Fruit fly (Drosophila melanogaster) whole organism, wandering third instar larva: Measurements from ENCODE around the gene Nipsnap.

Source experiments
- Abd-B ChIP-seq: fragments of >200 bp; optimal IDR thresholded peaks from 2 replicates; lab custom pipeline; 2017; ENCODE audit warnings: missing biosample characterization, missing genetic modification characterization
- CG32264 ChIP-seq: fragments of 200-800 bp; sonication (Bioruptor generic); optimal IDR thresholded peaks from 2 replicates; lab custom pipeline; 2016; ENCODE audit warnings: missing biosample characterization, missing genetic modification characterization
- CG9705 ChIP-seq: fragments of 200-800 bp; sonication (Bioruptor generic); optimal IDR thresholded peaks from 2 replicates; lab custom pipeline; 2018; ENCODE audit warnings: missing biosample characterization, mild to moderate bottlenecking, missing genetic modification characterization
- Dfd ChIP-seq: fragments of >200 bp; optimal IDR thresholded peaks from 2 replicates; lab custom pipeline; 2017; ENCODE audit warnings: missing biosample characterization, missing genetic modification characterization
- Dif ChIP-seq: fragments of 200-275, 200-300 bp; sonication (Bioruptor generic); optimal IDR thresholded peaks from 2 replicates; lab custom pipeline; 2018; ENCODE audit warnings: missing biosample characterization, missing genetic modification characterization; ENCODE audit not compliant: partially characterized antibody
- GATAd ChIP-seq: sonication (Bioruptor generic); optimal IDR thresholded peaks from 2 replicates; lab custom pipeline; 2016; ENCODE audit warnings: missing biosample characterization, missing genetic modification characterization
- HLH106 ChIP-seq: fragments of 200-800 bp; optimal IDR thresholded peaks from 3 replicates; lab custom pipeline; 2019; ENCODE audit warnings: missing biosample characterization, mild to moderate bottlenecking, missing genetic modification characterization, moderate library complexity
- Hnf4 ChIP-seq: fragments of 200-800 bp; sonication (Bioruptor generic); optimal IDR thresholded peaks from 2 replicates; lab custom pipeline; 2016; ENCODE audit warnings: missing biosample characterization, mild to moderate bottlenecking, missing genetic modification characterization
- Hr78 ChIP-seq: fragments of >200 bp; optimal IDR thresholded peaks from 2 replicates; lab custom pipeline; 2017; ENCODE audit warnings: missing biosample characterization, missing genetic modification characterization
- Hr83 ChIP-seq: fragments of 200-300 bp; sonication (Bioruptor generic); optimal IDR thresholded peaks from 2 replicates; lab custom pipeline; 2016; ENCODE audit warnings: missing biosample characterization, mild to moderate bottlenecking, missing genetic modification characterization, moderate library complexity; ENCODE audit not compliant: poor library complexity, severe bottlenecking
- Jra ChIP-seq: sonication (Bioruptor generic); optimal IDR thresholded peaks from 2 replicates; lab custom pipeline; 2016; ENCODE audit warnings: missing biosample characterization, missing genetic modification characterization
- Mio ChIP-seq: sonication (Bioruptor generic); optimal IDR thresholded peaks from 2 replicates; lab custom pipeline; 2016; ENCODE audit warnings: missing biosample characterization, missing genetic modification characterization
- Myc ChIP-seq: fragments of >200 bp; optimal IDR thresholded peaks from 2 replicates; lab custom pipeline; 2017
- N ChIP-seq: fragments of >200 bp; optimal IDR thresholded peaks from 2 replicates; lab custom pipeline; 2018; ENCODE audit warnings: missing biosample characterization, missing external identifiers, missing genetic modification characterization
- OdsH ChIP-seq: fragments of 200-800 bp; sonication (Bioruptor generic); optimal IDR thresholded peaks from 2 replicates; lab custom pipeline; 2016; ENCODE audit warnings: missing biosample characterization, mild to moderate bottlenecking, missing genetic modification characterization
- Rel ChIP-seq, 2 experiments: fragments of 200-800 bp; sonication (Bioruptor generic) in 1 of 2; optimal IDR thresholded peaks; 2 replicates in 1 of 2; 3 replicates in 1 of 2; lab custom pipeline; 2016 to 2019; ENCODE audit warnings: mild to moderate bottlenecking in 2 of 2, missing biosample characterization in 2 of 2, missing genetic modification characterization in 2 of 2, moderate library complexity in 1 of 2
- Sp1 ChIP-seq: fragments of 200-800 bp; sonication (Bioruptor generic); optimal IDR thresholded peaks from 3 replicates; lab custom pipeline; 2019; ENCODE audit warnings: missing biosample characterization, mild to moderate bottlenecking, missing genetic modification characterization, moderate library complexity
- br ChIP-seq: fragments of 200-800 bp; sonication (Bioruptor generic); optimal IDR thresholded peaks from 2 replicates; lab custom pipeline; 2016; ENCODE audit warnings: missing biosample characterization, missing genetic modification characterization
- brk ChIP-seq: fragments of 200-800 bp; sonication (Bioruptor generic); optimal IDR thresholded peaks from 2 replicates; lab custom pipeline; 2016; ENCODE audit warnings: missing biosample characterization, mild to moderate bottlenecking, missing genetic modification characterization
- dmrt93B ChIP-seq: fragments of 200-800 bp; sonication (Bioruptor generic); optimal IDR thresholded peaks from 2 replicates; lab custom pipeline; 2018; ENCODE audit warnings: missing biosample characterization, mild to moderate bottlenecking, missing genetic modification characterization
- dsf ChIP-seq: sonication (Bioruptor generic); optimal IDR thresholded peaks from 2 replicates; lab custom pipeline; 2016; ENCODE audit warnings: missing biosample characterization, missing genetic modification characterization, borderline replicate concordance
- ey ChIP-seq: fragments of 200-800 bp; sonication (Bioruptor generic); optimal IDR thresholded peaks from 2 replicates; lab custom pipeline; 2016; ENCODE audit warnings: missing biosample characterization, missing genetic modification characterization
- foxo ChIP-seq, 2 experiments: fragments of 200-800 bp; sonication (Bioruptor generic); optimal IDR thresholded peaks; 2 replicates in 1 of 2; 3 replicates in 1 of 2; lab custom pipeline; 2016 to 2017; ENCODE audit warnings: missing biosample characterization in 2 of 2, missing genetic modification characterization in 2 of 2
- fru ChIP-seq: fragments of 200-800 bp; sonication (Bioruptor generic); optimal IDR thresholded peaks from 3 replicates; lab custom pipeline; 2016; ENCODE audit warnings: missing biosample characterization, mild to moderate bottlenecking, missing genetic modification characterization
- h ChIP-seq: fragments of 200-800 bp; sonication (Bioruptor generic); optimal IDR thresholded peaks from 3 replicates; lab custom pipeline; 2016; ENCODE audit warnings: missing biosample characterization, mild to moderate bottlenecking, missing genetic modification characterization
- jim ChIP-seq: fragments of 175-275, 200-325 bp; sonication (Bioruptor generic); optimal IDR thresholded peaks from 2 replicates; lab custom pipeline; 2016; ENCODE audit warnings: missing biosample characterization, mild to moderate bottlenecking, missing genetic modification characterization
- pan ChIP-seq: fragments of >200 bp; optimal IDR thresholded peaks from 2 replicates; lab custom pipeline; 2017
- psq ChIP-seq: fragments of 200-800 bp; sonication (Bioruptor generic); optimal IDR thresholded peaks from 3 replicates; lab custom pipeline; 2017; ENCODE audit warnings: missing biosample characterization, mild to moderate bottlenecking, missing genetic modification characterization, moderate library complexity
- rgr ChIP-seq: fragments of 200-800 bp; sonication (Bioruptor generic); optimal IDR thresholded peaks from 3 replicates; lab custom pipeline; 2016; ENCODE audit warnings: missing biosample characterization, mild to moderate bottlenecking, missing genetic modification characterization
- sage ChIP-seq: fragments of 200-800 bp; sonication (Bioruptor generic); optimal IDR thresholded peaks from 2 replicates; lab custom pipeline; 2016; ENCODE audit warnings: missing biosample characterization, mild to moderate bottlenecking, missing genetic modification characterization
- sv ChIP-seq: fragments of 200-800 bp; sonication (Bioruptor generic); optimal IDR thresholded peaks from 3 replicates; lab custom pipeline; 2016; ENCODE audit warnings: missing biosample characterization, missing genetic modification characterization
- tai ChIP-seq: sonication (Bioruptor generic); optimal IDR thresholded peaks from 2 replicates; lab custom pipeline; 2016; ENCODE audit warnings: missing biosample characterization, missing genetic modification characterization
- usp ChIP-seq: fragments of >200 bp; optimal IDR thresholded peaks from 2 replicates; lab custom pipeline; 2017; ENCODE audit warnings: missing biosample characterization, missing genetic modification characterization
- woc ChIP-seq: sonication (Bioruptor generic); optimal IDR thresholded peaks from 2 replicates; lab custom pipeline; 2016; ENCODE audit warnings: missing biosample characterization, mild to moderate bottlenecking, missing genetic modification characterization

Nipsnap gene

dm6 chrX:16073375-16073982 lies at the start of gene Nipsnap:
Gene Nipsnap, minus strand, starts transcription at chrX:16073568.
- TF ChIP-seq HLH106 (no peak), Myc (no peak), N (GFP tag; lab: Kevin White, UChicago) (no peak), dsf (no peak), tai (GFP tag; lab: Kevin White, UChicago) (no peak), rgr (GFP tag; lab: Kevin White, UChicago) (no peak), Jra (GFP tag; lab: Kevin White, UChicago) (peak; percentile 11), woc (GFP tag; lab: Kevin White, UChicago) (no peak), sv (GFP tag; lab: Kevin White, UChicago) (no peak), CG9705 (GFP tag; lab: Kevin White, UChicago) (no peak), dmrt93B (GFP tag; lab: Kevin White, UChicago) (no peak), brk (no peak), usp (GFP tag; lab: Kevin White, UChicago) (no peak), br (GFP tag; lab: Kevin White, UChicago) (no peak), Hr83 (GFP tag; lab: Kevin White, UChicago) (peak; percentile 37), Mio (GFP tag; lab: Kevin White, UChicago) (no peak), Hnf4 (peak; percentile 8), GATAd (no peak), Rel (GFP tag; optimal IDR thresholded peaks at IDR 0.05; lab: Kevin White, UChicago) (no peak), Rel (tag; optimal IDR thresholded peaks at IDR 0.05; lab: Kevin White, UChicago) (no peak), h (GFP tag; lab: Kevin White, UChicago) (no peak), Hr78 (no peak), sage (GFP tag; lab: Kevin White, UChicago) (no peak), ey (no peak), pan (no peak), jim (GFP tag; lab: Kevin White, UChicago) (no peak), CG32264 (no peak)

- TF ChIP-seq ey (peak; percentile 28), HLH106 (peak; percentile 14), br (GFP tag; lab: Kevin White, UChicago) (peak; percentile 17), h (GFP tag; lab: Kevin White, UChicago) (peak; percentile 7), fru (GFP tag; lab: Kevin White, UChicago) (peak; percentile 43), Jra (GFP tag; lab: Kevin White, UChicago) (no peak), psq (GFP tag; lab: Kevin White, UChicago) (peak; percentile 3), CG32264 (no peak), Sp1 (no peak), Dfd (GFP tag; lab: Kevin White, UChicago) (no peak), CG9705 (GFP tag; lab: Kevin White, UChicago) (no peak), Hr83 (GFP tag; lab: Kevin White, UChicago) (no peak), foxo (GFP tag; optimal IDR thresholded peaks at IDR 0.05; lab: Kevin White, UChicago) (peak in 1 of 2 experiments; percentile 38), rgr (GFP tag; lab: Kevin White, UChicago) (no peak), Hr78 (no peak), tai (GFP tag; lab: Kevin White, UChicago) (no peak), Dif (GFP tag; lab: Kevin White, UChicago) (no peak), jim (GFP tag; lab: Kevin White, UChicago) (no peak), woc (GFP tag; lab: Kevin White, UChicago) (peak; percentile 35), Myc (no peak)
Measured at dm6 chrX:16111655-16112054, 38.3 kb upstream of the Nipsnap start.

- TF ChIP-seq OdsH (peak; percentile 19), Abd-B (GFP tag; lab: Kevin White, UChicago) (no peak), foxo (GFP tag; optimal IDR thresholded peaks at IDR 0.05; lab: Kevin White, UChicago) (peak in 1 of 2 experiments; percentile 57), psq (GFP tag; lab: Kevin White, UChicago) (no peak), N (GFP tag; lab: Kevin White, UChicago) (no peak), br (GFP tag; lab: Kevin White, UChicago) (peak; percentile 2), Hr83 (GFP tag; lab: Kevin White, UChicago) (peak; percentile 65), ey (peak; percentile 18), rgr (GFP tag; lab: Kevin White, UChicago) (peak; percentile 6), fru (GFP tag; lab: Kevin White, UChicago) (peak; percentile 50), Myc (peak; percentile 87), Hnf4 (peak; percentile 54)
Measured at dm6 chrX:16105715-16106114, 32.3 kb upstream of the Nipsnap start.
